Fruit fly (Drosophila melanogaster) whole organism, embryonic: ENCODE data around the gene CG44362.

Experiments
- ATbp ChIP-seq: fragments of 200-800 bp; sonication (Bioruptor generic); optimal IDR thresholded peaks from 2 replicates; lab custom pipeline; 2017; ENCODE audit warnings: missing biosample characterization, mild to moderate bottlenecking, missing genetic modification characterization, missing genetic modification reagents
- CG10147 ChIP-seq: fragments of 200-800 bp; sonication (Bioruptor generic); optimal IDR thresholded peaks from 2 replicates; lab custom pipeline; 2019; ENCODE audit warnings: missing biosample characterization, mild to moderate bottlenecking, missing genetic modification characterization, moderate library complexity
- CG10654 ChIP-seq: fragments of 200-800 bp; sonication (Bioruptor generic); optimal IDR thresholded peaks from 2 replicates; lab custom pipeline; 2016; ENCODE audit warnings: missing biosample characterization, missing genetic modification characterization
- CG12071 ChIP-seq: fragments of 200-800 bp; sonication (Bioruptor generic); optimal IDR thresholded peaks from 3 replicates; lab custom pipeline; 2018; ENCODE audit warnings: missing biosample characterization, mild to moderate bottlenecking, missing genetic modification characterization
- CG12942 ChIP-seq: fragments of 200-800 bp; sonication (Bioruptor generic); optimal IDR thresholded peaks from 3 replicates; lab custom pipeline; 2016; ENCODE audit warnings: missing biosample characterization, missing genetic modification characterization
- CG13296 ChIP-seq: fragments of 200-800 bp; sonication (Bioruptor generic); optimal IDR thresholded peaks from 3 replicates; lab custom pipeline; 2018; ENCODE audit warnings: missing biosample characterization, mild to moderate bottlenecking, missing genetic modification characterization
- CG14710 ChIP-seq: fragments of 200-800 bp; sonication (Bioruptor generic); optimal IDR thresholded peaks from 3 replicates; lab custom pipeline; 2019; ENCODE audit warnings: missing biosample characterization, mild to moderate bottlenecking, missing genetic modification characterization, moderate library complexity
- CG15073 ChIP-seq: fragments of 200-800 bp; sonication (Bioruptor generic); optimal IDR thresholded peaks from 2 replicates; lab custom pipeline; 2016; ENCODE audit warnings: missing biosample characterization, missing genetic modification characterization
- CG18262 ChIP-seq: fragments of 200-800 bp; optimal IDR thresholded peaks from 3 replicates; lab custom pipeline; 2019; ENCODE audit warnings: missing biosample characterization, mild to moderate bottlenecking, missing genetic modification characterization, moderate library complexity
- CG3847 ChIP-seq: fragments of 200-800 bp; sonication (Bioruptor generic); IDR thresholded peaks from 2 replicates; pipeline ENCODE4 v1.3.6; 2022; ENCODE audit warnings: missing biosample characterization, missing genetic modification characterization
- CG43689 ChIP-seq: fragments of 200-800 bp; sonication (Bioruptor generic); IDR thresholded peaks from 2 replicates; pipeline ENCODE4 v1.3.6; 2022; ENCODE audit warnings: missing biosample characterization, missing genetic modification characterization
- CG7357 ChIP-seq: fragments of 200-800 bp; sonication (Bioruptor generic); IDR thresholded peaks from 3 replicates; pipeline ENCODE4 v1.3.6; 2022; ENCODE audit warnings: missing biosample characterization, missing genetic modification characterization
- CG7963 ChIP-seq: fragments of 200-800 bp; sonication (Bioruptor generic); IDR thresholded peaks from 3 replicates; pipeline ENCODE4 v1.3.6; 2022; ENCODE audit warnings: missing biosample characterization, missing genetic modification characterization; ENCODE audit not compliant: partially characterized antibody
- CG8290 ChIP-seq, 3 experiments: fragments of 200-800 bp; sonication (Bioruptor generic); optimal IDR thresholded peaks; 2 replicates each; lab custom pipeline; 2016 to 2019; ENCODE audit warnings: missing biosample characterization in 3 of 3, missing genetic modification characterization in 3 of 3, mild to moderate bottlenecking in 2 of 3, moderate library complexity in 1 of 3
- CG9215 ChIP-seq: fragments of 200-800 bp; sonication (Bioruptor generic); IDR thresholded peaks from 2 replicates; pipeline ENCODE4 v1.3.6; 2022; ENCODE audit warnings: missing biosample characterization, missing genetic modification characterization
- CG9817 ChIP-seq: fragments of 200-800 bp; sonication (Bioruptor generic); optimal IDR thresholded peaks from 2 replicates; lab custom pipeline; 2018; ENCODE audit warnings: missing biosample characterization, mild to moderate bottlenecking, missing genetic modification characterization, moderate library complexity
- Dad ChIP-seq: fragments of 200-800 bp; sonication (Bioruptor generic); optimal IDR thresholded peaks from 3 replicates; lab custom pipeline; 2016; ENCODE audit warnings: missing biosample characterization, missing genetic modification characterization
- Eip74EF ChIP-seq, 2 experiments: fragments of 200-800 bp in 1 of 2; fragments of >200 bp in 1 of 2; sonication (Bioruptor generic) in 1 of 2; optimal IDR thresholded peaks; 2 replicates each; lab custom pipeline; 2017 to 2019; ENCODE audit warnings: missing biosample characterization in 2 of 2, missing genetic modification characterization in 2 of 2, mild to moderate bottlenecking in 1 of 2, moderate library complexity in 1 of 2
- HmgD ChIP-seq: fragments of 200-800 bp; sonication (Bioruptor generic); optimal IDR thresholded peaks from 3 replicates; lab custom pipeline; 2016; ENCODE audit warnings: missing biosample characterization, missing genetic modification characterization
- Hr39 ChIP-seq: fragments of >200 bp; optimal IDR thresholded peaks from 2 replicates; lab custom pipeline; 2017
- Jarid2 ChIP-seq: fragments of 200-800 bp; sonication (Bioruptor generic); optimal IDR thresholded peaks from 3 replicates; lab custom pipeline; 2017; ENCODE audit warnings: mild to moderate bottlenecking, missing biosample characterization, missing genetic modification reagents, missing genetic modification characterization
- Optix ChIP-seq: fragments of 200-800 bp; sonication (Bioruptor generic); IDR thresholded peaks from 3 replicates; pipeline ENCODE4 v1.3.6; 2022; ENCODE audit warnings: missing biosample characterization, missing genetic modification characterization
- Sin3A ChIP-seq: fragments of >200 bp; optimal IDR thresholded peaks from 2 replicates; lab custom pipeline; 2018
- Ssrp ChIP-seq: fragments of 200-800 bp; sonication (Bioruptor generic); optimal IDR thresholded peaks from 2 replicates; lab custom pipeline; 2018; ENCODE audit warnings: missing biosample characterization, mild to moderate bottlenecking, missing genetic modification characterization, moderate library complexity
- Taf1 ChIP-seq: fragments of 200-800 bp; sonication (Bioruptor generic); IDR thresholded peaks from 2 replicates; pipeline ENCODE4 v1.3.6; 2022; ENCODE audit warnings: missing biosample characterization, missing genetic modification characterization
- ac ChIP-seq: fragments of 200-800 bp; sonication (Bioruptor generic); optimal IDR thresholded peaks from 3 replicates; lab custom pipeline; 2017; ENCODE audit warnings: missing biosample characterization, mild to moderate bottlenecking, missing genetic modification characterization
- ci ChIP-seq: fragments of 200-800 bp; sonication (Bioruptor generic); IDR thresholded peaks from 3 replicates; pipeline ENCODE4 v1.3.6; 2022; ENCODE audit warnings: missing biosample characterization, missing genetic modification characterization
- eve ChIP-seq, 2 experiments: fragments of >200 bp; optimal IDR thresholded peaks; 2 replicates each; lab custom pipeline; 2017; ENCODE audit warnings: missing biosample characterization in 2 of 2, missing genetic modification characterization in 2 of 2
- ewg ChIP-seq: fragments of 200-800 bp; sonication (Bioruptor generic); optimal IDR thresholded peaks from 3 replicates; lab custom pipeline; 2017; ENCODE audit warnings: mild to moderate bottlenecking, missing biosample characterization, missing genetic modification reagents, missing genetic modification characterization
- fu2 ChIP-seq: fragments of 200-800 bp; sonication (Bioruptor generic); optimal IDR thresholded peaks from 2 replicates; lab custom pipeline; 2016; ENCODE audit warnings: missing biosample characterization, missing genetic modification characterization
- grn ChIP-seq: fragments of 200-800 bp; sonication (Bioruptor generic); optimal IDR thresholded peaks from 3 replicates; lab custom pipeline; 2017; ENCODE audit warnings: missing biosample characterization, missing genetic modification characterization
- gsb-n ChIP-seq: fragments of 200-800 bp; sonication (Bioruptor generic); optimal IDR thresholded peaks from 3 replicates; lab custom pipeline; 2018; ENCODE audit warnings: missing biosample characterization, mild to moderate bottlenecking, missing genetic modification characterization
- hb ChIP-seq: fragments of 200-800 bp; sonication (Bioruptor generic); IDR thresholded peaks from 3 replicates; pipeline ENCODE4 v1.3.6; 2022; ENCODE audit warnings: missing biosample characterization, missing genetic modification characterization; ENCODE audit not compliant: partially characterized antibody
- jigr1 ChIP-seq: fragments of 200-800 bp; sonication (Bioruptor generic); IDR thresholded peaks from 3 replicates; pipeline ENCODE4 v1.3.6; 2022; ENCODE audit warnings: missing biosample characterization, missing genetic modification characterization
- lola ChIP-seq, 3 experiments: fragments of >200 bp in 2 of 3; fragments of 200-800 bp in 1 of 3; sonication (Bioruptor generic) in 1 of 3; optimal IDR thresholded peaks; 2 replicates each; lab custom pipeline; 2017 to 2019; ENCODE audit warnings: missing biosample characterization in 3 of 3, missing genetic modification characterization in 3 of 3, mild to moderate bottlenecking in 1 of 3, moderate library complexity in 1 of 3
- org-1 ChIP-seq: fragments of 200-800 bp; sonication (Bioruptor generic); optimal IDR thresholded peaks from 2 replicates; lab custom pipeline; 2017; ENCODE audit warnings: missing biosample characterization, missing genetic modification characterization
- rib ChIP-seq: fragments of 200-800 bp; sonication (Bioruptor generic); IDR thresholded peaks from 2 replicates; pipeline ENCODE4 v1.3.6; 2022; ENCODE audit warnings: missing biosample characterization, missing genetic modification characterization
- run ChIP-seq: fragments of 200-800 bp; sonication (Bioruptor generic); optimal IDR thresholded peaks from 3 replicates; lab custom pipeline; 2018; ENCODE audit warnings: missing biosample characterization, mild to moderate bottlenecking, missing genetic modification characterization
- salm ChIP-seq: fragments of 200-800 bp; sonication (Bioruptor generic); optimal IDR thresholded peaks from 2 replicates; lab custom pipeline; 2018; ENCODE audit warnings: missing biosample characterization, mild to moderate bottlenecking, missing genetic modification characterization
- sc ChIP-seq, 3 experiments: fragments of >200 bp in 2 of 3; fragments of 200-800 bp in 1 of 3; sonication (Bioruptor generic) in 1 of 3; optimal IDR thresholded peaks; 2 replicates in 2 of 3; 3 replicates in 1 of 3; lab custom pipeline; 2017; ENCODE audit warnings: mild to moderate bottlenecking in 1 of 3, missing biosample characterization in 1 of 3, missing genetic modification characterization in 1 of 3, missing genetic modification reagents in 1 of 3
- seq ChIP-seq: fragments of 200-800 bp; sonication (Bioruptor generic); IDR thresholded peaks from 2 replicates; pipeline ENCODE4 v1.3.6; 2022; ENCODE audit warnings: missing biosample characterization, missing genetic modification characterization
- sim ChIP-seq: fragments of 200-800 bp; sonication (Bioruptor generic); IDR thresholded peaks from 2 replicates; pipeline ENCODE4 v1.3.6; 2022; ENCODE audit warnings: missing biosample characterization, missing genetic modification characterization
- sima ChIP-seq: fragments of 200-800 bp; sonication (Bioruptor generic); optimal IDR thresholded peaks from 2 replicates; lab custom pipeline; 2016; ENCODE audit warnings: missing biosample characterization, missing genetic modification characterization
- tap ChIP-seq: fragments of 200-800 bp; optimal IDR thresholded peaks from 3 replicates; lab custom pipeline; 2019; ENCODE audit warnings: missing biosample characterization, mild to moderate bottlenecking, missing genetic modification characterization, moderate library complexity
- twi ChIP-seq: fragments of 200-800 bp; optimal IDR thresholded peaks from 2 replicates; lab custom pipeline; 2019; ENCODE audit warnings: missing biosample characterization, mild to moderate bottlenecking, missing genetic modification characterization, moderate library complexity
- unpg ChIP-seq: fragments of 200-800 bp; sonication (Bioruptor generic); optimal IDR thresholded peaks from 3 replicates; lab custom pipeline; 2018; ENCODE audit warnings: missing biosample characterization, mild to moderate bottlenecking, missing genetic modification characterization, moderate library complexity
- usp ChIP-seq: fragments of >200 bp; optimal IDR thresholded peaks from 2 replicates; lab custom pipeline; 2017; ENCODE audit warnings: missing biosample characterization, missing genetic modification characterization
- zfh1 ChIP-seq: fragments of 200-800 bp; sonication (Bioruptor generic); IDR thresholded peaks from 3 replicates; pipeline ENCODE4 v1.3.6; 2022; ENCODE audit warnings: missing biosample characterization, missing genetic modification characterization

CG44362 gene

dm6 chr3L:11405362-11406254, 8.3 kb downstream of the CG44362 start (continued):
- TF ChIP-seq zfh1 (peak; percentile 98), CG12071 (GFP tag; lab: Kevin White, UChicago) (peak; percentile 81), tap (tag; lab: Kevin White, UChicago) (peak; percentile 95), ATbp (GFP tag; lab: Kevin White, UChicago) (peak; percentile 94), org-1 (GFP tag; lab: Kevin White, UChicago) (peak; percentile 91), hb (GFP tag; lab: Robert Waterston, UW) (peak; percentile 71; the same call in 2 of the 3 replicates), usp (GFP tag; lab: Kevin White, UChicago) (no peak), Sin3A (lab: Kevin White, UChicago) (no peak), CG15073 (GFP tag; lab: Kevin White, UChicago) (peak; percentile 84), ci (peak; percentile 99), Optix (GFP tag; lab: Robert Waterston, UW) (peak; percentile 95), fu2 (GFP tag; lab: Kevin White, UChicago) (peak; percentile 77), Taf1 (peak; percentile 86), grn (GFP tag; lab: Kevin White, UChicago) (peak; percentile 12), CG18262 (tag; lab: Kevin White, UChicago) (peak; percentile 97), CG7963 (GFP tag; lab: Robert Waterston, UW) (0 out of 3 replicates have a peak, but pooled peaks have one; percentile 35), CG14710 (tag; lab: Kevin White, UChicago) (peak; percentile 90), CG13296 (peak; percentile 86), seq (GFP tag; lab: Robert Waterston, UW) (peak; percentile 95), sc (optimal IDR thresholded peaks at IDR 0.05; lab: Kevin White, UChicago) (no peak), sc (GFP tag; optimal IDR thresholded peaks at IDR 0.05; lab: Kevin White, UChicago) (peak; percentile 92), Hr39 (no peak), Eip74EF (GFP tag; optimal IDR thresholded peaks at IDR 0.05; lab: Kevin White, UChicago) (peak in 1 of 2 experiments; percentile 90), rib (peak; percentile 80), HmgD (GFP tag; lab: Kevin White, UChicago) (peak; percentile 65), CG9215 (GFP tag; lab: Robert Waterston, UW) (peak; percentile 74), CG10147 (GFP tag; lab: Kevin White, UChicago) (peak; percentile 80), ac (GFP tag; lab: Kevin White, UChicago) (peak; percentile 82), CG9817 (tag; lab: Kevin White, UChicago) (peak; percentile 89), CG43689 (GFP tag; lab: Robert Waterston, UW) (peak; percentile 94), gsb-n (tag; lab: Kevin White, UChicago) (peak; percentile 96), sim (GFP tag; lab: Robert Waterston, UW) (peak; percentile 95), ewg (GFP tag; lab: Kevin White, UChicago) (peak; percentile 92), CG10654 (GFP tag; lab: Kevin White, UChicago) (peak; percentile 89), salm (tag; lab: Kevin White, UChicago) (peak; percentile 91), CG8290 (GFP tag; optimal IDR thresholded peaks at IDR 0.05; lab: Kevin White, UChicago) (peak; percentile 94), CG8290 (tag; optimal IDR thresholded peaks at IDR 0.05; lab: Kevin White, UChicago) (peak; percentile 81 to 92), unpg (GFP tag; lab: Kevin White, UChicago) (peak; percentile 96), Ssrp (tag; lab: Kevin White, UChicago) (peak; percentile 96), lola (GFP tag; optimal IDR thresholded peaks at IDR 0.05; lab: Kevin White, UChicago) (peak in 1 of 3 experiments; percentile 96), eve (GFP tag; optimal IDR thresholded peaks at IDR 0.05; lab: Kevin White, UChicago) (peak in 1 of 2 experiments; percentile 99), CG12942 (GFP tag; lab: Kevin White, UChicago) (peak; percentile 92), Jarid2 (peak; percentile 77), CG7357 (GFP tag; lab: Robert Waterston, UW) (peak; percentile 89), twi (tag; lab: Kevin White, UChicago) (peak; percentile 91), sima (GFP tag; lab: Kevin White, UChicago) (peak; percentile 49), Dad (GFP tag; lab: Kevin White, UChicago) (peak; percentile 90), CG3847 (GFP tag; lab: Robert Waterston, UW) (peak; percentile 91), jigr1 (GFP tag; lab: Robert Waterston, UW) (peak; percentile 93), run (tag; lab: Kevin White, UChicago) (peak; percentile 84)
